Fruit fly (Drosophila melanogaster) whole organism, embryonic: ENCODE results near the gene Usp1.

ENCODE experiments used
- Ada2b ChIP-seq: fragments of 200-800 bp; sonication (Bioruptor generic); IDR thresholded peaks from 2 replicates; pipeline ENCODE4 v1.3.6; 2022; ENCODE audit warnings: missing biosample characterization, missing genetic modification characterization
- Awh ChIP-seq: fragments of 200-800 bp; sonication (Bioruptor generic); IDR thresholded peaks from 2 replicates; pipeline ENCODE4, ENCODE4 v1.3.6; 2022; ENCODE audit warnings: missing biosample characterization, missing genetic modification characterization
- CG10274 ChIP-seq: fragments of 200-800 bp; sonication (Bioruptor generic); optimal IDR thresholded peaks from 3 replicates; lab custom pipeline; 2017; ENCODE audit warnings: missing biosample characterization, mild to moderate bottlenecking, missing genetic modification characterization
- CG10979 ChIP-seq: fragments of 200-800 bp; sonication (Bioruptor generic); optimal IDR thresholded peaks from 2 replicates; lab custom pipeline; 2018; ENCODE audit warnings: missing biosample characterization, mild to moderate bottlenecking, missing genetic modification characterization, moderate library complexity
- CG11695 ChIP-seq: fragments of 200-800 bp; sonication (Bioruptor generic); IDR thresholded peaks from 3 replicates; pipeline ENCODE4 v1.3.6; 2022; ENCODE audit warnings: missing biosample characterization, missing genetic modification characterization
- CG12219 ChIP-seq: fragments of 200-800 bp; sonication (Bioruptor generic); optimal IDR thresholded peaks from 3 replicates; lab custom pipeline; 2018; ENCODE audit warnings: missing biosample characterization, mild to moderate bottlenecking, missing genetic modification characterization
- CG14710 ChIP-seq: fragments of 200-800 bp; sonication (Bioruptor generic); optimal IDR thresholded peaks from 3 replicates; lab custom pipeline; 2019; ENCODE audit warnings: missing biosample characterization, mild to moderate bottlenecking, missing genetic modification characterization, moderate library complexity
- CG15601 ChIP-seq: fragments of 200-800 bp; sonication (Bioruptor generic); optimal IDR thresholded peaks from 3 replicates; lab custom pipeline; 2019; ENCODE audit warnings: missing biosample characterization, mild to moderate bottlenecking, missing genetic modification characterization, moderate library complexity
- CG16779 ChIP-seq: fragments of 200-800 bp; sonication (Bioruptor generic); IDR thresholded peaks from 2 replicates; pipeline ENCODE4 v1.3.6; 2022; ENCODE audit warnings: missing biosample characterization, missing genetic modification characterization
- CG33213 ChIP-seq: fragments of 200-800 bp; sonication (Bioruptor generic); optimal IDR thresholded peaks from 3 replicates; lab custom pipeline; 2016; ENCODE audit warnings: missing biosample characterization, missing genetic modification characterization
- CG3838 ChIP-seq: fragments of 200-800 bp; sonication (Bioruptor generic); optimal IDR thresholded peaks from 3 replicates; lab custom pipeline; 2016; ENCODE audit warnings: missing biosample characterization, missing genetic modification characterization
- CG43689 ChIP-seq: fragments of 200-800 bp; sonication (Bioruptor generic); IDR thresholded peaks from 2 replicates; pipeline ENCODE4 v1.3.6; 2022; ENCODE audit warnings: missing biosample characterization, missing genetic modification characterization
- CG6791 ChIP-seq: fragments of 200-800 bp; sonication (Bioruptor generic); IDR thresholded peaks from 3 replicates; pipeline ENCODE4 v1.3.6; 2022; ENCODE audit warnings: missing biosample characterization, missing genetic modification characterization; ENCODE audit not compliant: partially characterized antibody
- CG6813 ChIP-seq: fragments of 200-800 bp; sonication (Bioruptor generic); optimal IDR thresholded peaks from 2 replicates; lab custom pipeline; 2017; ENCODE audit warnings: missing biosample characterization, missing genetic modification characterization, mild to moderate bottlenecking, moderate library complexity, missing genetic modification reagents
- CG7745 ChIP-seq: fragments of 200-800 bp; sonication (Bioruptor generic); optimal IDR thresholded peaks from 2 replicates; lab custom pipeline; 2018; ENCODE audit warnings: missing biosample characterization, mild to moderate bottlenecking, missing genetic modification characterization, moderate library complexity
- CG7987 ChIP-seq: fragments of 200-800 bp; sonication (Bioruptor generic); optimal IDR thresholded peaks from 2 replicates; lab custom pipeline; 2018; ENCODE audit warnings: missing biosample characterization, mild to moderate bottlenecking, missing genetic modification characterization, moderate library complexity
- CG8281 ChIP-seq: fragments of 200-800 bp; sonication (Bioruptor generic); optimal IDR thresholded peaks from 2 replicates; lab custom pipeline; 2018; ENCODE audit warnings: missing biosample characterization, mild to moderate bottlenecking, missing genetic modification characterization, moderate library complexity
- CG8765 ChIP-seq: fragments of 200-800 bp; sonication (Bioruptor generic); IDR thresholded peaks from 2 replicates; pipeline ENCODE4 v1.3.6; 2022; ENCODE audit warnings: missing biosample characterization, missing genetic modification characterization
- D19B ChIP-seq: fragments of 200-800 bp; sonication (Bioruptor generic); optimal IDR thresholded peaks from 2 replicates; lab custom pipeline; 2017; ENCODE audit warnings: missing biosample characterization, mild to moderate bottlenecking, missing genetic modification characterization
- Dp ChIP-seq: fragments of 200-800 bp; sonication (Bioruptor generic); optimal IDR thresholded peaks from 2 replicates; lab custom pipeline; 2018; ENCODE audit warnings: missing biosample characterization, mild to moderate bottlenecking, missing genetic modification characterization, moderate library complexity
- Dref ChIP-seq: fragments of 200-800 bp; sonication (Bioruptor generic); IDR thresholded peaks from 2 replicates; pipeline ENCODE4 v1.3.6; 2022; ENCODE audit warnings: missing biosample characterization, missing genetic modification characterization
- Drgx ChIP-seq: fragments of 200-800 bp; sonication (Bioruptor generic); IDR thresholded peaks from 2 replicates; pipeline ENCODE4 v1.3.6; 2022; ENCODE audit warnings: missing biosample characterization, missing genetic modification characterization
- Med ChIP-seq: fragments of 200-800 bp; sonication (Bioruptor generic); peaks from one replicate; lab custom pipeline; 2016; ENCODE audit warnings: missing biosample characterization, missing genetic modification characterization, mild to moderate bottlenecking, inconsistent platforms, moderate library complexity
- Optix ChIP-seq: fragments of 200-800 bp; sonication (Bioruptor generic); IDR thresholded peaks from 3 replicates; pipeline ENCODE4 v1.3.6; 2022; ENCODE audit warnings: missing biosample characterization, missing genetic modification characterization
- Scr ChIP-seq: fragments of 200-800 bp; sonication (Bioruptor generic); IDR thresholded peaks from 2 replicates; pipeline ENCODE4 v1.3.6; 2022; ENCODE audit warnings: missing biosample characterization, missing genetic modification characterization; ENCODE audit not compliant: partially characterized antibody
- Xrp1 ChIP-seq: fragments of 200-800 bp; sonication (Bioruptor generic); IDR thresholded peaks from 2 replicates; pipeline ENCODE4 v1.3.6; 2022; ENCODE audit warnings: missing biosample characterization, missing genetic modification characterization
- cas ChIP-seq: fragments of 200-800 bp; sonication (Bioruptor generic); IDR thresholded peaks from 2 replicates; pipeline ENCODE4 v1.3.6; 2022; ENCODE audit warnings: missing biosample characterization, missing genetic modification characterization
- chif ChIP-seq, 2 experiments: fragments of 200-800 bp; sonication (Bioruptor generic); optimal IDR thresholded peaks; 3 replicates each; lab custom pipeline; 2016; ENCODE audit warnings: missing biosample characterization in 2 of 2, missing genetic modification characterization in 2 of 2
- ci ChIP-seq: fragments of 200-800 bp; sonication (Bioruptor generic); IDR thresholded peaks from 3 replicates; pipeline ENCODE4 v1.3.6; 2022; ENCODE audit warnings: missing biosample characterization, missing genetic modification characterization
- crp ChIP-seq, 2 experiments: fragments of 200-800 bp; sonication (Bioruptor generic); optimal IDR thresholded peaks; 2 replicates in 1 of 2; 3 replicates in 1 of 2; lab custom pipeline; 2017; ENCODE audit warnings: missing biosample characterization in 2 of 2, missing genetic modification characterization in 2 of 2, mild to moderate bottlenecking in 1 of 2, moderate library complexity in 1 of 2
- ems ChIP-seq: fragments of 200-800 bp; sonication (Bioruptor generic); optimal IDR thresholded peaks from 3 replicates; lab custom pipeline; 2016; ENCODE audit warnings: missing biosample characterization, missing genetic modification characterization
- en ChIP-seq: fragments of 200-800 bp; sonication (Bioruptor generic); optimal IDR thresholded peaks from 2 replicates; lab custom pipeline; 2016; ENCODE audit warnings: missing biosample characterization, missing genetic modification characterization
- hbn ChIP-seq: fragments of 200-800 bp; sonication (Bioruptor generic); IDR thresholded peaks from 2 replicates; pipeline ENCODE4 v1.3.6; 2022; ENCODE audit warnings: missing biosample characterization, missing genetic modification characterization; ENCODE audit not compliant: partially characterized antibody
- ind ChIP-seq: fragments of 200-800 bp; sonication (Bioruptor generic); optimal IDR thresholded peaks from 3 replicates; lab custom pipeline; 2016; ENCODE audit warnings: missing biosample characterization, missing genetic modification characterization
- luna ChIP-seq: fragments of 200-800 bp; sonication (Bioruptor generic); optimal IDR thresholded peaks from 2 replicates; lab custom pipeline; 2016; ENCODE audit warnings: missing biosample characterization, missing genetic modification characterization
- nau ChIP-seq: fragments of 200-800 bp; sonication (Bioruptor generic); optimal IDR thresholded peaks from 3 replicates; lab custom pipeline; 2017; ENCODE audit warnings: missing biosample characterization, mild to moderate bottlenecking, missing genetic modification characterization, missing genetic modification reagents
- nerfin-2 ChIP-seq: fragments of 200-800 bp; sonication (Bioruptor generic); IDR thresholded peaks from 2 replicates; pipeline ENCODE4 v1.3.6; 2022; ENCODE audit warnings: missing biosample characterization, missing genetic modification characterization; ENCODE audit not compliant: partially characterized antibody
- nom ChIP-seq: fragments of 200-800 bp; sonication (Bioruptor generic); optimal IDR thresholded peaks from 2 replicates; lab custom pipeline; 2017; ENCODE audit warnings: missing biosample characterization, missing genetic modification characterization, mild to moderate bottlenecking, moderate library complexity, missing genetic modification reagents
- pb ChIP-seq: fragments of 200-800 bp; sonication (Bioruptor generic); optimal IDR thresholded peaks from 3 replicates; lab custom pipeline; 2016; ENCODE audit warnings: missing biosample characterization, missing genetic modification characterization
- pita ChIP-seq: fragments of 200-800 bp; sonication (Bioruptor generic); optimal IDR thresholded peaks from 2 replicates; lab custom pipeline; 2017; ENCODE audit warnings: missing biosample characterization, mild to moderate bottlenecking, missing genetic modification characterization
- prd ChIP-seq, 3 experiments: fragments of >200 bp in 2 of 3; fragments of 200-800 bp in 1 of 3; sonication (Bioruptor generic) in 1 of 3; optimal IDR thresholded peaks in 2 of 3; IDR thresholded peaks in 1 of 3; 2 replicates in 2 of 3; 3 replicates in 1 of 3; pipeline versions ENCODE4 v1.3.6 to Lab custom; 2017 to 2022; ENCODE audit warnings: missing biosample characterization in 1 of 3, missing genetic modification characterization in 1 of 3
- repo ChIP-seq: fragments of 200-800 bp; sonication (Bioruptor generic); optimal IDR thresholded peaks from 2 replicates; lab custom pipeline; 2016; ENCODE audit warnings: missing biosample characterization, missing genetic modification characterization
- row ChIP-seq: fragments of 200-800 bp; sonication (Bioruptor generic); IDR thresholded peaks from 3 replicates; pipeline ENCODE4 v1.3.6; 2022; ENCODE audit warnings: missing biosample characterization, missing genetic modification characterization
- scrt ChIP-seq: fragments of 200-800 bp; sonication (Bioruptor generic); optimal IDR thresholded peaks from 2 replicates; lab custom pipeline; 2018; ENCODE audit warnings: missing biosample characterization, mild to moderate bottlenecking, missing genetic modification characterization, moderate library complexity
- sens-2 ChIP-seq: fragments of 200-800 bp; sonication (Bioruptor generic); IDR thresholded peaks from 2 replicates; pipeline ENCODE4 v1.3.6; 2022; ENCODE audit warnings: missing biosample characterization, missing genetic modification characterization
- shn ChIP-seq: fragments of 200-800 bp; sonication (Bioruptor generic); optimal IDR thresholded peaks from 3 replicates; lab custom pipeline; 2016; ENCODE audit warnings: missing biosample characterization, missing genetic modification characterization
- slou ChIP-seq: fragments of 200-800 bp; sonication (Bioruptor generic); optimal IDR thresholded peaks from 3 replicates; lab custom pipeline; 2016; ENCODE audit warnings: missing biosample characterization, missing genetic modification characterization
- sqz ChIP-seq: fragments of 200-800 bp; sonication (Bioruptor generic); optimal IDR thresholded peaks from 3 replicates; lab custom pipeline; 2018; ENCODE audit warnings: missing biosample characterization, mild to moderate bottlenecking, missing genetic modification characterization
- unc-4 ChIP-seq: fragments of 200-800 bp; sonication (Bioruptor generic); IDR thresholded peaks from 2 replicates; pipeline ENCODE4 v1.3.6; 2022; ENCODE audit warnings: missing biosample characterization, missing genetic modification characterization; ENCODE audit not compliant: partially characterized antibody
- zfh1 ChIP-seq: fragments of 200-800 bp; sonication (Bioruptor generic); IDR thresholded peaks from 3 replicates; pipeline ENCODE4 v1.3.6; 2022; ENCODE audit warnings: missing biosample characterization, missing genetic modification characterization

The Usp1 gene

dm6 chr3R:29279557-29280203, 50.7 kb downstream of the Usp1 start:
- TF ChIP-seq CG16779 (GFP tag; lab: Robert Waterston, UW): no peak
- no peak for TF ChIP-seq scrt (GFP tag; lab: Kevin White, UChicago)
- peak; percentile 86 for TF ChIP-seq nom (GFP tag; lab: Kevin White, UChicago)
- no peak for TF ChIP-seq CG12219 (GFP tag; lab: Kevin White, UChicago)
- TF ChIP-seq crp (GFP tag; optimal IDR thresholded peaks at IDR 0.05; lab: Kevin White, UChicago): no peak
- no peak for TF ChIP-seq unc-4
- no peak for TF ChIP-seq CG8765 (GFP tag; lab: Robert Waterston, UW)
- no peak for TF ChIP-seq CG6791 (GFP tag; lab: Robert Waterston, UW)
- no peak for TF ChIP-seq zfh1
- no peak for TF ChIP-seq Optix (GFP tag; lab: Robert Waterston, UW)
- TF ChIP-seq CG7987 (GFP tag; lab: Kevin White, UChicago): no peak
- TF ChIP-seq hbn (GFP tag; lab: Robert Waterston, UW): no peak
- TF ChIP-seq sens-2 (GFP tag; lab: Robert Waterston, UW): no peak
- TF ChIP-seq nau: no peak
- TF ChIP-seq CG11695: no peak
- TF ChIP-seq D19B: peak; percentile 20
- no peak for TF ChIP-seq CG43689 (GFP tag; lab: Robert Waterston, UW)
- no peak for TF ChIP-seq sqz
- TF ChIP-seq Xrp1 (GFP tag; lab: Robert Waterston, UW): no peak
- no peak for TF ChIP-seq slou (GFP tag; lab: Kevin White, UChicago)
- TF ChIP-seq Med (GFP tag; lab: Kevin White, UChicago): no peak
- no peak for TF ChIP-seq CG7745 (tag; lab: Kevin White, UChicago)
- TF ChIP-seq luna: no peak
- TF ChIP-seq pb: no peak
- no peak for TF ChIP-seq cas
- no peak for TF ChIP-seq ci
- peak; percentile 24; the same call in 1 of the 2 replicates for TF ChIP-seq Drgx (GFP tag; lab: Robert Waterston, UW)
- TF ChIP-seq Awh (GFP tag; lab: Robert Waterston, UW): no peak
- TF ChIP-seq ems (GFP tag; lab: Kevin White, UChicago): no peak
- no peak for TF ChIP-seq Dp (GFP tag; lab: Kevin White, UChicago)
- TF ChIP-seq Dref (GFP tag; lab: Robert Waterston, UW): no peak
- TF ChIP-seq ind (GFP tag; lab: Kevin White, UChicago): no peak
- TF ChIP-seq CG3838 (GFP tag; lab: Kevin White, UChicago): no peak
- no peak for TF ChIP-seq nerfin-2 (GFP tag; lab: Robert Waterston, UW)
- TF ChIP-seq CG15601 (tag; lab: Kevin White, UChicago): no peak
- no peak for TF ChIP-seq shn (GFP tag; lab: Kevin White, UChicago)
- no peak for TF ChIP-seq prd (optimal IDR thresholded peaks at IDR 0.05; lab: Kevin White, UChicago)
- TF ChIP-seq prd (GFP tag; IDR thresholded peaks at IDR 0.05; lab: Robert Waterston, UW): 0 out of 3 replicates have a peak, but pooled peaks have one; percentile 5
- no peak for TF ChIP-seq CG33213
- peak; percentile 6 for TF ChIP-seq CG14710 (tag; lab: Kevin White, UChicago)
- no peak for TF ChIP-seq repo (GFP tag; lab: Kevin White, UChicago)
- no peak for TF ChIP-seq chif (GFP tag; optimal IDR thresholded peaks at IDR 0.05; lab: Kevin White, UChicago)
- no peak for TF ChIP-seq CG6813
- TF ChIP-seq CG10979: peak; percentile 9
- no peak for TF ChIP-seq CG8281 (tag; lab: Kevin White, UChicago)
- TF ChIP-seq pita (GFP tag; lab: Kevin White, UChicago): no peak
- no peak for TF ChIP-seq Ada2b (GFP tag; lab: Robert Waterston, UW)
- no peak for TF ChIP-seq CG10274
- peak; percentile 30; the same call in 2 of the 3 replicates for TF ChIP-seq row (GFP tag; lab: Robert Waterston, UW)
- no peak for TF ChIP-seq en (GFP tag; lab: Kevin White, UChicago)
- no peak for TF ChIP-seq Scr (GFP tag; lab: Robert Waterston, UW)
